Fruit fly (Drosophila melanogaster) whole organism, embryonic: ENCODE measurements around the gene spz3.

Experiments used
- Blimp-1 ChIP-seq: fragments of 200-800 bp; sonication (Bioruptor generic); optimal IDR thresholded peaks from 3 replicates; lab custom pipeline; 2018; ENCODE audit warnings: missing biosample characterization, missing genetic modification characterization, mild to moderate bottlenecking, moderate library complexity, missing genetic modification reagents
- CG10267 ChIP-seq: fragments of 200-800 bp; sonication (Bioruptor generic); optimal IDR thresholded peaks from 2 replicates; lab custom pipeline; 2018; ENCODE audit warnings: missing biosample characterization, mild to moderate bottlenecking, missing genetic modification characterization, moderate library complexity
- CG10321 ChIP-seq: fragments of 200-800 bp; sonication (Bioruptor generic); IDR thresholded peaks from 2 replicates; pipeline ENCODE4 v1.3.6; 2022; ENCODE audit warnings: missing biosample characterization, missing genetic modification characterization
- CG10431 ChIP-seq: fragments of 200-800 bp; sonication (Bioruptor generic); optimal IDR thresholded peaks from 3 replicates; lab custom pipeline; 2018; ENCODE audit warnings: missing biosample characterization, mild to moderate bottlenecking, missing genetic modification characterization
- CG11398 ChIP-seq: fragments of 200-800 bp; sonication (Bioruptor generic); optimal IDR thresholded peaks from 2 replicates; lab custom pipeline; 2016; ENCODE audit warnings: missing biosample characterization, missing genetic modification characterization
- CG13624 ChIP-seq: fragments of 200-800 bp; sonication (Bioruptor generic); optimal IDR thresholded peaks from 2 replicates; lab custom pipeline; 2016; ENCODE audit warnings: missing biosample characterization, missing genetic modification characterization
- CG14441 ChIP-seq: fragments of 200-800 bp; sonication (Bioruptor generic); IDR thresholded peaks from 2 replicates; pipeline ENCODE4 v1.3.6; 2022; ENCODE audit warnings: missing biosample characterization, missing genetic modification characterization
- CG14965 ChIP-seq: fragments of 200-800 bp; sonication (Bioruptor generic); optimal IDR thresholded peaks from 2 replicates; lab custom pipeline; 2016; ENCODE audit warnings: missing biosample characterization, missing genetic modification characterization, borderline replicate concordance
- CG1603 ChIP-seq: fragments of 200-800 bp; sonication (Bioruptor generic); optimal IDR thresholded peaks from 2 replicates; lab custom pipeline; 2019; ENCODE audit warnings: missing biosample characterization, mild to moderate bottlenecking, missing genetic modification characterization, moderate library complexity
- CG17612 ChIP-seq: fragments of 200-800 bp; sonication (Bioruptor generic); IDR thresholded peaks from 2 replicates; pipeline ENCODE4 v1.3.6; 2022; ENCODE audit warnings: missing biosample characterization, missing genetic modification characterization
- CG18599 ChIP-seq: fragments of 200-800 bp; sonication (Bioruptor generic); optimal IDR thresholded peaks from 3 replicates; lab custom pipeline; 2017; ENCODE audit warnings: missing biosample characterization, missing genetic modification characterization, mild to moderate bottlenecking, moderate library complexity, missing genetic modification reagents
- CG2712 ChIP-seq: fragments of 200-800 bp; optimal IDR thresholded peaks from 3 replicates; lab custom pipeline; 2019; ENCODE audit warnings: missing biosample characterization, mild to moderate bottlenecking, missing genetic modification characterization, moderate library complexity
- CG31224 ChIP-seq: fragments of 200-800 bp; sonication (Bioruptor generic); IDR thresholded peaks from 2 replicates; pipeline ENCODE4 v1.3.6; 2022; ENCODE audit warnings: missing biosample characterization, missing genetic modification characterization
- CG3847 ChIP-seq: fragments of 200-800 bp; sonication (Bioruptor generic); IDR thresholded peaks from 2 replicates; pipeline ENCODE4 v1.3.6; 2022; ENCODE audit warnings: missing biosample characterization, missing genetic modification characterization
- CG4617 ChIP-seq: fragments of 200-800 bp; sonication (Bioruptor generic); optimal IDR thresholded peaks from 3 replicates; lab custom pipeline; 2016; ENCODE audit warnings: missing biosample characterization, missing genetic modification characterization, borderline replicate concordance
- CG6654 ChIP-seq: fragments of 200-800 bp; sonication (Bioruptor generic); optimal IDR thresholded peaks from 2 replicates; lab custom pipeline; 2017; ENCODE audit warnings: missing biosample characterization, mild to moderate bottlenecking, missing genetic modification characterization
- CG7556 ChIP-seq: fragments of 200-800 bp; sonication (Bioruptor generic); optimal IDR thresholded peaks from 2 replicates; lab custom pipeline; 2017; ENCODE audit warnings: missing biosample characterization, mild to moderate bottlenecking, missing genetic modification characterization
- CG7963 ChIP-seq: fragments of 200-800 bp; sonication (Bioruptor generic); IDR thresholded peaks from 3 replicates; pipeline ENCODE4 v1.3.6; 2022; ENCODE audit warnings: missing biosample characterization, missing genetic modification characterization; ENCODE audit not compliant: partially characterized antibody
- CG8089 ChIP-seq: fragments of 200-800 bp; sonication (Bioruptor generic); optimal IDR thresholded peaks from 3 replicates; lab custom pipeline; 2016; ENCODE audit warnings: missing biosample characterization, missing genetic modification characterization
- CG8765 ChIP-seq: fragments of 200-800 bp; sonication (Bioruptor generic); IDR thresholded peaks from 2 replicates; pipeline ENCODE4 v1.3.6; 2022; ENCODE audit warnings: missing biosample characterization, missing genetic modification characterization
- CoRest ChIP-seq: fragments of 200-800 bp; sonication (Bioruptor generic); optimal IDR thresholded peaks from 3 replicates; lab custom pipeline; 2018; ENCODE audit warnings: missing biosample characterization, mild to moderate bottlenecking, missing genetic modification characterization, moderate library complexity
- Dfd ChIP-seq, 2 experiments: fragments of >200 bp; optimal IDR thresholded peaks; 2 replicates each; lab custom pipeline; 2017; ENCODE audit warnings: missing biosample characterization in 2 of 2, missing genetic modification characterization in 2 of 2
- E2f1 ChIP-seq: fragments of 200-800 bp; sonication (Bioruptor generic); IDR thresholded peaks from 2 replicates; pipeline ENCODE4 v1.3.6; 2022; ENCODE audit warnings: missing biosample characterization, missing genetic modification characterization
- Fer3 ChIP-seq: fragments of 200-800 bp; sonication (Bioruptor generic); optimal IDR thresholded peaks from 2 replicates; lab custom pipeline; 2018; ENCODE audit warnings: missing biosample characterization, mild to moderate bottlenecking, missing genetic modification characterization, moderate library complexity
- Hmr ChIP-seq: fragments of 200-800 bp; sonication (Bioruptor generic); optimal IDR thresholded peaks from 3 replicates; lab custom pipeline; 2017; ENCODE audit warnings: mild to moderate bottlenecking, missing biosample characterization, missing genetic modification reagents, missing genetic modification characterization
- Hr39 ChIP-seq: fragments of >200 bp; optimal IDR thresholded peaks from 2 replicates; lab custom pipeline; 2017
- MBD-R2 ChIP-seq: fragments of 200-800 bp; sonication (Bioruptor generic); IDR thresholded peaks from 2 replicates; pipeline ENCODE4 v1.3.6; 2022; ENCODE audit warnings: missing biosample characterization, missing genetic modification characterization
- Myb ChIP-seq: fragments of 200-800 bp; sonication (Bioruptor generic); optimal IDR thresholded peaks from 2 replicates; lab custom pipeline; 2016; ENCODE audit warnings: missing biosample characterization, missing genetic modification characterization
- NC2β ChIP-seq: fragments of 200-800 bp; sonication (Bioruptor generic); optimal IDR thresholded peaks from 2 replicates; lab custom pipeline; 2016; ENCODE audit warnings: missing biosample characterization, missing genetic modification characterization
- bbx ChIP-seq: fragments of 200-800 bp; sonication (Bioruptor generic); IDR thresholded peaks from 2 replicates; pipeline ENCODE4 v1.3.6; 2022; ENCODE audit warnings: missing biosample characterization, missing genetic modification characterization; ENCODE audit not compliant: partially characterized antibody
- corto ChIP-seq: fragments of 200-800 bp; sonication (Bioruptor generic); optimal IDR thresholded peaks from 2 replicates; lab custom pipeline; 2016; ENCODE audit warnings: missing biosample characterization, mild to moderate bottlenecking, missing genetic modification characterization, moderate library complexity
- ems ChIP-seq: fragments of 200-800 bp; sonication (Bioruptor generic); optimal IDR thresholded peaks from 3 replicates; lab custom pipeline; 2016; ENCODE audit warnings: missing biosample characterization, missing genetic modification characterization
- eve ChIP-seq, 2 experiments: fragments of >200 bp; optimal IDR thresholded peaks; 2 replicates each; lab custom pipeline; 2017; ENCODE audit warnings: missing biosample characterization in 2 of 2, missing genetic modification characterization in 2 of 2
- grau ChIP-seq: fragments of 200-800 bp; optimal IDR thresholded peaks from 3 replicates; lab custom pipeline; 2019; ENCODE audit warnings: missing biosample characterization, mild to moderate bottlenecking, missing genetic modification characterization, moderate library complexity
- kay ChIP-seq: fragments of 200-800 bp; sonication (Bioruptor generic); optimal IDR thresholded peaks from 2 replicates; lab custom pipeline; 2016; ENCODE audit warnings: missing biosample characterization, missing genetic modification characterization
- ken ChIP-seq: fragments of 200-800 bp; sonication (Bioruptor generic); IDR thresholded peaks from 3 replicates; pipeline ENCODE4 v1.3.6; 2022; ENCODE audit warnings: missing biosample characterization, missing genetic modification characterization
- lab ChIP-seq: fragments of 200-800 bp; sonication (Bioruptor generic); optimal IDR thresholded peaks from 3 replicates; lab custom pipeline; 2017; ENCODE audit warnings: missing biosample characterization, missing genetic modification characterization, mild to moderate bottlenecking, moderate library complexity, missing genetic modification reagents
- lilli ChIP-seq: fragments of 200-800 bp; sonication (Bioruptor generic); optimal IDR thresholded peaks from 3 replicates; lab custom pipeline; 2016; ENCODE audit warnings: missing biosample characterization, missing genetic modification characterization
- pho ChIP-seq: fragments of 200-800 bp; sonication (Bioruptor generic); optimal IDR thresholded peaks from 2 replicates; lab custom pipeline; 2016; ENCODE audit warnings: missing biosample characterization, missing genetic modification characterization
- sima ChIP-seq: fragments of 200-800 bp; sonication (Bioruptor generic); optimal IDR thresholded peaks from 2 replicates; lab custom pipeline; 2016; ENCODE audit warnings: missing biosample characterization, missing genetic modification characterization
- sug ChIP-seq: fragments of 200-800 bp; optimal IDR thresholded peaks from 2 replicates; lab custom pipeline; 2019; ENCODE audit warnings: missing biosample characterization, mild to moderate bottlenecking, missing genetic modification characterization, moderate library complexity
- unpg ChIP-seq: fragments of 200-800 bp; sonication (Bioruptor generic); optimal IDR thresholded peaks from 3 replicates; lab custom pipeline; 2018; ENCODE audit warnings: missing biosample characterization, mild to moderate bottlenecking, missing genetic modification characterization, moderate library complexity

The spz3 gene

dm6 chr2L:7875676-7876075 lies 3.7 kb downstream of the spz3 start (continued):
- TF ChIP-seq CG10267 (tag; lab: Kevin White, UChicago) = peak; percentile 3
- TF ChIP-seq CG14965 (GFP tag; lab: Kevin White, UChicago) = no peak
- TF ChIP-seq CG6654 (GFP tag; lab: Kevin White, UChicago) = no peak
- no peak for TF ChIP-seq Dfd (GFP tag; optimal IDR thresholded peaks at IDR 0.05; lab: Kevin White, UChicago)
- TF ChIP-seq Blimp-1 (GFP tag; lab: Kevin White, UChicago) = no peak
- TF ChIP-seq CG7963 (GFP tag; lab: Robert Waterston, UW) = no peak
- no peak for TF ChIP-seq CG10321 (GFP tag; lab: Robert Waterston, UW)
- TF ChIP-seq CG10431 = no peak
- no peak for TF ChIP-seq CG17612 (GFP tag; lab: Robert Waterston, UW)
- TF ChIP-seq MBD-R2 (GFP tag; lab: Robert Waterston, UW) = peak; percentile 31; the same call in 1 of the 2 replicates
- TF ChIP-seq lilli (GFP tag; lab: Kevin White, UChicago) = peak; percentile 38
- TF ChIP-seq bbx (GFP tag; lab: Robert Waterston, UW) = no peak
- TF ChIP-seq sima (GFP tag; lab: Kevin White, UChicago) = no peak
- TF ChIP-seq CG11398 = no peak
- TF ChIP-seq NC2β (GFP tag; lab: Kevin White, UChicago) = no peak
- TF ChIP-seq ems (GFP tag; lab: Kevin White, UChicago) = no peak
- TF ChIP-seq kay (GFP tag; lab: Kevin White, UChicago) = no peak
- 0 out of 2 replicates have a peak, but pooled peaks have one; percentile 11 for TF ChIP-seq E2f1 (GFP tag; lab: Robert Waterston, UW)
- no peak for TF ChIP-seq sug (tag; lab: Kevin White, UChicago)
- TF ChIP-seq CG1603 (tag; lab: Kevin White, UChicago) = no peak
- TF ChIP-seq CG3847 = no peak
- no peak for TF ChIP-seq Myb (GFP tag; lab: Kevin White, UChicago)
- no peak for TF ChIP-seq CG14441 (GFP tag; lab: Robert Waterston, UW)
- no peak for TF ChIP-seq CG8765 (GFP tag; lab: Robert Waterston, UW)
- TF ChIP-seq unpg (GFP tag; lab: Kevin White, UChicago) = peak; percentile 24
- peak; percentile 34 for TF ChIP-seq grau
- no peak for TF ChIP-seq CG8089
- TF ChIP-seq eve (GFP tag; optimal IDR thresholded peaks at IDR 0.05; lab: Kevin White, UChicago) = no peak
- TF ChIP-seq corto (GFP tag; lab: Kevin White, UChicago) = no peak
- peak; percentile 5 for TF ChIP-seq CG18599 (GFP tag; lab: Kevin White, UChicago)
- no peak for TF ChIP-seq pho (GFP tag; lab: Kevin White, UChicago)
- no peak for TF ChIP-seq Hmr (GFP tag; lab: Kevin White, UChicago)
- TF ChIP-seq lab (GFP tag; lab: Kevin White, UChicago) = peak; percentile 37
- TF ChIP-seq Fer3 = peak; percentile 9
- TF ChIP-seq ken (GFP tag; lab: Robert Waterston, UW) = no peak
- peak; percentile 6 for TF ChIP-seq CG2712
- peak; percentile 2 for TF ChIP-seq CoRest (tag; lab: Kevin White, UChicago)
- TF ChIP-seq CG7556 = no peak
- no peak for TF ChIP-seq CG13624 (GFP tag; lab: Kevin White, UChicago)
- TF ChIP-seq Hr39 (lab: Kevin White, UChicago) = no peak
- TF ChIP-seq CG31224 = no peak
- TF ChIP-seq CG4617 (GFP tag; lab: Kevin White, UChicago) = no peak
